Worm (Caenorhabditis elegans): ENCODE measurements around the gene Y49F6B.6.
A peak's percentile ranks its signal among the peaks of the same experiment; 100 is the strongest.

Gene Y49F6B.6

ce11 chrII:3482231-3482630 lies 9.3 kb downstream of the Y49F6B.6 start, which contains the start of gene smu-2:
TSS of gene smu-2 (plus strand) at chrII:3482408.
- TF ChIP-seq rnt-1 (tag; optimal IDR thresholded peaks at IDR 0.05) (peak; percentile 35), zip-5 (tag; optimal IDR thresholded peaks at IDR 0.05) (peak; percentile 76), ttx-3 (tag; optimal IDR thresholded peaks at IDR 0.05) (peak; percentile 41), nhr-232 (tag; optimal IDR thresholded peaks at IDR 0.05) (no peak), unc-3 (GFP tag; conservative IDR thresholded peaks at IDR 0.05) (0 out of 2 replicates have a peak, but pooled peaks have one; percentile 9), unc-3 (tag; optimal IDR thresholded peaks at IDR 0.05) (no peak), ceh-34 (tag; optimal IDR thresholded peaks at IDR 0.05) (peak; percentile 46), eyg-1 (tag; optimal IDR thresholded peaks at IDR 0.05) (no peak), unc-55 (GFP tag; optimal IDR thresholded peaks at IDR 0.05) (no peak), pros-1 (tag; optimal IDR thresholded peaks at IDR 0.05) (no peak), elt-2 (tag; optimal IDR thresholded peaks at IDR 0.05) (peak; percentile 72), fkh-10 (GFP tag; optimal IDR thresholded peaks at IDR 0.05) (no peak), pag-3 (tag; optimal IDR thresholded peaks at IDR 0.05; ENCODE audit: borderline replicate concordance) (no peak), ceh-48 (tag; optimal IDR thresholded peaks at IDR 0.05) (peak; percentile 7), fax-1 (tag; optimal IDR thresholded peaks at IDR 0.05) (peak; percentile 31), gmeb-2 (tag; optimal IDR thresholded peaks at IDR 0.05) (no peak), C08G9.2 (tag; optimal IDR thresholded peaks at IDR 0.05) (peak; percentile 91), hlh-13 (GFP tag; optimal IDR thresholded peaks at IDR 0.05) (no peak), ref-2 (tag; optimal IDR thresholded peaks at IDR 0.05) (peak; percentile 59), unc-42 (tag; optimal IDR thresholded peaks at IDR 0.05) (peak; percentile 98), ahr-1 (tag; optimal IDR thresholded peaks at IDR 0.05) (peak; percentile 40), hlh-8 (tag; optimal IDR thresholded peaks at IDR 0.05) (peak; percentile 42), pqm-1 (tag; optimal IDR thresholded peaks at IDR 0.05) (peak; percentile 52), pha-4 (tag; optimal IDR thresholded peaks at IDR 0.05) (no peak), ceh-2 (tag; optimal IDR thresholded peaks at IDR 0.05) (peak; percentile 92), hlh-15 (tag; optimal IDR thresholded peaks at IDR 0.05) (peak; percentile 34), tbx-7 (tag; optimal IDR thresholded peaks at IDR 0.05) (peak; percentile 84), ceh-18 (tag; optimal IDR thresholded peaks at IDR 0.05) (peak; percentile 48), fkh-6 (tag; optimal IDR thresholded peaks at IDR 0.05) (peak; percentile 12), ceh-14 (tag; optimal IDR thresholded peaks at IDR 0.05) (peak; percentile 82), nhr-11 (tag; optimal IDR thresholded peaks at IDR 0.05) (no peak), odd-2 (tag; optimal IDR thresholded peaks at IDR 0.05) (no peak), mec-3 (tag; optimal IDR thresholded peaks at IDR 0.05; ENCODE audit: borderline replicate concordance) (peak; percentile 73), syd-9 (tag; optimal IDR thresholded peaks at IDR 0.05) (no peak), pha-2 (tag; optimal IDR thresholded peaks at IDR 0.05) (no peak), sox-2 (GFP tag; IDR thresholded peaks at IDR 0.05) (no peak), ceh-30 (tag; optimal IDR thresholded peaks at IDR 0.05) (no peak), lim-6 (tag; optimal IDR thresholded peaks at IDR 0.05) (peak; percentile 92), unc-86 (tag; optimal IDR thresholded peaks at IDR 0.05) (peak; percentile 47), Y22D7AL.16 (tag; optimal IDR thresholded peaks at IDR 0.05) (no peak), ceh-31 (tag; optimal IDR thresholded peaks at IDR 0.05) (peak; percentile 96), ceh-45 (GFP tag; IDR thresholded peaks at IDR 0.05) (peak; percentile 50; the same call in 1 of the 2 replicates), nfya-1 (tag; optimal IDR thresholded peaks at IDR 0.05) (peak; percentile 33), tbx-2 (tag; optimal IDR thresholded peaks at IDR 0.05) (peak; percentile 81), ets-4 (tag; optimal IDR thresholded peaks at IDR 0.05) (peak; percentile 86), sox-4 (tag; optimal IDR thresholded peaks at IDR 0.05) (no peak)
